Worm (Caenorhabditis elegans): ENCODE results near the gene eel-1.

The eel-1 gene

DNA sequence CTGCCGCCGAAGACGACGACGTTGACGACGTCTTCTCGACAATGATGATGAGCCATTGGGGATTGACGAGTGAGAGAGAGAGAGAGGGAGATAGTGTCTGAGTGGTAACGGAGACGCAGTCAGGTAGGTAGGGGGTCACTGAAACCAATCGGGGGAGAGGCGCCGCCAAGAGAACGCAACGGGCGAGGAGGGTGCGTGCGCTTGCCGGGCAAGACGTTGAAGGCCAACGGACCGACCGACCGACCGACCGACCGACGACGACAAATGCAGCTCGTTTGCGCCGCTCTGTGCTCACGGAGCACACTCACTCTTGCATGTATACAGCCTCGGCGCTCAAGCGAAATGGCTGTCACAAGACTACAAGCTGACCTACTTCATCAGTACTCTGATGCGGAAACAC, 59.4 kb downstream of the eel-1 start (continued):
- no peak for TF ChIP-seq mxl-2 (GFP tag; conservative IDR thresholded peaks at IDR 0.05)
- no peak for TF ChIP-seq daf-16 (GFP tag; optimal IDR thresholded peaks at IDR 0.05)
- TF ChIP-seq daf-16 (tag; optimal IDR thresholded peaks at IDR 0.05): no peak
- no peak for TF ChIP-seq dpl-1 (GFP tag; optimal IDR thresholded peaks at IDR 0.05)
- TF ChIP-seq daf-19 (GFP tag; conservative IDR thresholded peaks at IDR 0.05): no peak
- no peak for TF ChIP-seq snpc-4 (tag; optimal IDR thresholded peaks at IDR 0.05)
- TF ChIP-seq dmd-6 (GFP tag; IDR thresholded peaks at IDR 0.05): no peak

ce11 chrIV:2986720-2987119, 63.2 kb downstream of the eel-1 start:
- TF ChIP-seq unc-62 (GFP tag; optimal IDR thresholded peaks at IDR 0.05 in 1 of 2): peak in 1 of 2 experiments; percentile 77
- TF ChIP-seq unc-62 (tag; optimal IDR thresholded peaks at IDR 0.05): no peak
- no peak for TF ChIP-seq tra-1 (GFP tag; IDR thresholded peaks at IDR 0.05)
- peak; percentile 1 for TF ChIP-seq aha-1 (tag)
- TF ChIP-seq fos-1 (tag; optimal IDR thresholded peaks at IDR 0.05): no peak
- no peak for TF ChIP-seq nhr-77 (tag; optimal IDR thresholded peaks at IDR 0.05)

Measured in whole organism, L4 larva.